Fruit fly (Drosophila melanogaster) whole organism, larva: ENCODE results near the gene unk.
A peak's percentile ranks its signal among the peaks of the same experiment; 100 is the strongest.

Source experiments
- noc ChIP-seq: fragments of 200-800 bp; sonication (Bioruptor generic); optimal IDR thresholded peaks from 3 replicates; lab custom pipeline; 2019; ENCODE audit warnings: missing biosample characterization, mild to moderate bottlenecking, missing genetic modification characterization, moderate library complexity

The unk gene

dm6 chr3R:23130181-23130580 lies 27.5 kb downstream of the unk start:
- no peak for TF ChIP-seq noc (tag; lab: Kevin White, UChicago)

dm6 chr3R:23129617-23130016 lies 28.0 kb downstream of the unk start:
- no peak for TF ChIP-seq noc (tag; lab: Kevin White, UChicago)

- no peak for TF ChIP-seq noc (tag; lab: Kevin White, UChicago)
These were observed 29.9 kb downstream of the unk start, which contains the start of gene CG31457 for dm6 chr3R:23127796-23128195. Gene CG31457, minus strand, starts transcription at chr3R:23127981.

dm6 chr3R:23126241-23127022 lies 31.2 kb downstream of the unk start, which contains the start of gene CG31365:
Gene CG31365, minus strand, starts transcription at chr3R:23126422.
- no peak for TF ChIP-seq noc (tag; lab: Kevin White, UChicago)

- TF ChIP-seq noc (tag; lab: Kevin White, UChicago) = no peak
These were observed 36.7 kb downstream of the unk start for dm6 chr3R:23120933-23121332.

- TF ChIP-seq noc (tag; lab: Kevin White, UChicago) = peak; percentile 3
These were observed 37.8 kb downstream of the unk start for dm6 chr3R:23119873-23120272.

- TF ChIP-seq noc (tag; lab: Kevin White, UChicago) = no peak
These were observed 39.8 kb downstream of the unk start, which contains the start of the genes Rassf and CenB1A for dm6 chr3R:23117683-23118470. Gene Rassf, minus strand, starts transcription at chr3R:23117931. Gene CenB1A, plus strand, starts transcription at chr3R:23118400.

- no peak for TF ChIP-seq noc (tag; lab: Kevin White, UChicago)
These were observed 44.8 kb downstream of the unk start, which contains the start of gene Cow for dm6 chr3R:23112680-23113362. Gene Cow, minus strand, starts transcription at chr3R:23112730.

- TF ChIP-seq noc (tag; lab: Kevin White, UChicago) = no peak
These were observed 46.9 kb downstream of the unk start for dm6 chr3R:23110724-23111123.
